Fruit fly (Drosophila melanogaster): ENCODE measurements around the gene Pgam5.

Gene Pgam5

dm6 chrX:1901605-1902136 is 28.3 kb upstream of the Pgam5 start, which contains the start of gene Ldaf1 (continued):
- TF ChIP-seq sens-2 (GFP tag; IDR thresholded peaks at IDR 0.05) (no peak), Oaz (GFP tag; IDR thresholded peaks at IDR 0.05) (no peak), CG7839 (tag; optimal IDR thresholded peaks at IDR 0.05) (no peak), fd64A (GFP tag; optimal IDR thresholded peaks at IDR 0.05) (no peak), CG10431 (GFP tag; optimal IDR thresholded peaks at IDR 0.05) (peak; percentile 22), Scr (GFP tag; IDR thresholded peaks at IDR 0.05; ENCODE audit: partially characterized antibody) (0 out of 2 replicates have a peak, but pooled peaks have one; percentile 23), CG15514 (GFP tag; optimal IDR thresholded peaks at IDR 0.05) (peak; percentile 69), Fer1 (GFP tag; optimal IDR thresholded peaks at IDR 0.05) (peak; percentile 5), CG4617 (GFP tag; optimal IDR thresholded peaks at IDR 0.05; ENCODE audit: borderline replicate concordance) (peak; percentile 21), MTF-1 (GFP tag; optimal IDR thresholded peaks at IDR 0.05; ENCODE audit: borderline replicate concordance) (no peak), gem (tag; optimal IDR thresholded peaks at IDR 0.05) (peak; percentile 16), MESR4 (GFP tag; optimal IDR thresholded peaks at IDR 0.05) (peak; percentile 20), YL-1 (GFP tag; optimal IDR thresholded peaks at IDR 0.05) (peak; percentile 4)

dm6 chrX:1900123-1900818 is 26.9 kb upstream of the Pgam5 start, which contains the start of gene arm:
Gene arm (minus strand): TSS chrX:1900646.
- TF ChIP-seq crc (GFP tag; optimal IDR thresholded peaks at IDR 0.05) = no peak
- TF ChIP-seq HmgZ (tag; optimal IDR thresholded peaks at IDR 0.05) = no peak
- no peak for TF ChIP-seq CG8765 (GFP tag; IDR thresholded peaks at IDR 0.05)
- no peak for TF ChIP-seq Neu2 (GFP tag; optimal IDR thresholded peaks at IDR 0.05; ENCODE audit: borderline replicate concordance)
- TF ChIP-seq Camta (GFP tag; optimal IDR thresholded peaks at IDR 0.05) = no peak
- no peak for TF ChIP-seq CG10565 (GFP tag; optimal IDR thresholded peaks at IDR 0.05)
- TF ChIP-seq E2f1 (GFP tag; IDR thresholded peaks at IDR 0.05) = no peak
- TF ChIP-seq CG4424 (GFP tag; optimal IDR thresholded peaks at IDR 0.05) = no peak
- no peak for TF ChIP-seq CG43689 (GFP tag; IDR thresholded peaks at IDR 0.05)
- no peak for TF ChIP-seq Atf-2 (GFP tag; optimal IDR thresholded peaks at IDR 0.05)
- TF ChIP-seq slou (GFP tag; optimal IDR thresholded peaks at IDR 0.05) = no peak
- TF ChIP-seq bsh (GFP tag; optimal IDR thresholded peaks at IDR 0.05) = no peak
- TF ChIP-seq gro (GFP tag; optimal IDR thresholded peaks at IDR 0.05) = no peak
- no peak for TF ChIP-seq pfk (GFP tag; optimal IDR thresholded peaks at IDR 0.05)
- no peak for TF ChIP-seq CG2202 (tag; optimal IDR thresholded peaks at IDR 0.05)
- TF ChIP-seq CG10147 (GFP tag; optimal IDR thresholded peaks at IDR 0.05) = no peak
- no peak for TF ChIP-seq Scr (GFP tag; IDR thresholded peaks at IDR 0.05; ENCODE audit: partially characterized antibody)
- TF ChIP-seq CG9797 (GFP tag; optimal IDR thresholded peaks at IDR 0.05) = no peak
- TF ChIP-seq CG7357 (GFP tag; IDR thresholded peaks at IDR 0.05) = no peak
- TF ChIP-seq CG17186 (GFP tag; optimal IDR thresholded peaks at IDR 0.05) = peak; percentile 61
- no peak for TF ChIP-seq Sox102F (GFP tag; optimal IDR thresholded peaks at IDR 0.05)
- TF ChIP-seq shn (GFP tag; optimal IDR thresholded peaks at IDR 0.05) = no peak
- TF ChIP-seq CG4360 (GFP tag; IDR thresholded peaks at IDR 0.05) = no peak
- TF ChIP-seq Eip74EF (GFP tag; optimal IDR thresholded peaks at IDR 0.05) = no peak
- no peak for TF ChIP-seq zen2 (GFP tag; IDR thresholded peaks at IDR 0.05; ENCODE audit: partially characterized antibody)
- TF ChIP-seq inv (GFP tag; IDR thresholded peaks at IDR 0.05; ENCODE audit: partially characterized antibody) = no peak
- 0 out of 4 replicates have a peak, but pooled peaks have one; percentile 35 for TF ChIP-seq Dll (GFP tag; IDR thresholded peaks at IDR 0.05; ENCODE audit: partially characterized antibody)
- TF ChIP-seq bigmax (GFP tag; optimal IDR thresholded peaks at IDR 0.05) = no peak
- TF ChIP-seq Lpt (GFP tag; optimal IDR thresholded peaks at IDR 0.05) = no peak
- TF ChIP-seq Ptx1 (GFP tag; IDR thresholded peaks at IDR 0.05) = no peak
- TF ChIP-seq CG32772 (GFP tag; IDR thresholded peaks at IDR 0.05) = no peak
- TF ChIP-seq BEAF-32 (GFP tag; optimal IDR thresholded peaks at IDR 0.05) = peak; percentile 56
- no peak for TF ChIP-seq CG8388 (GFP tag; optimal IDR thresholded peaks at IDR 0.05)
- no peak for TF ChIP-seq H15 (GFP tag; IDR thresholded peaks at IDR 0.05)
- no peak for TF ChIP-seq CG13296 (GFP tag; optimal IDR thresholded peaks at IDR 0.05)

Measured in whole organism, embryonic.